Fruit fly (Drosophila melanogaster): Measurements from ENCODE around the gene CHKov2.
A peak's percentile ranks its signal among the peaks of the same experiment; 100 is the strongest.

Gene CHKov2

dm6 chr3R:25292864-25293284 is 38.1 kb downstream of the CHKov2 start, which contains the start of gene CG31098 (continued):
- TF ChIP-seq pb (GFP tag; optimal IDR thresholded peaks at IDR 0.05) (no peak), CG10274 (GFP tag; optimal IDR thresholded peaks at IDR 0.05) (no peak), CG13894 (tag; optimal IDR thresholded peaks at IDR 0.05) (peak; percentile 51), Antp (GFP tag; optimal IDR thresholded peaks at IDR 0.05) (no peak), CG13424 (tag; optimal IDR thresholded peaks at IDR 0.05) (peak; percentile 12), Dbx (GFP tag; IDR thresholded peaks at IDR 0.05) (no peak), danr (GFP tag; IDR thresholded peaks at IDR 0.05) (no peak), ato (GFP tag; IDR thresholded peaks at IDR 0.05; ENCODE audit: partially characterized antibody) (no peak), CG2875 (GFP tag; optimal IDR thresholded peaks at IDR 0.05) (no peak), MTF-1 (GFP tag; optimal IDR thresholded peaks at IDR 0.05; ENCODE audit: borderline replicate concordance) (peak; percentile 33), corto (GFP tag; optimal IDR thresholded peaks at IDR 0.05) (peak; percentile 61), CG12071 (GFP tag; optimal IDR thresholded peaks at IDR 0.05) (peak; percentile 52), wek (GFP tag; optimal IDR thresholded peaks at IDR 0.05) (peak; percentile 40), fru (optimal IDR thresholded peaks at IDR 0.05) (no peak), Nf-YB (GFP tag; optimal IDR thresholded peaks at IDR 0.05) (no peak), HmgZ (tag; optimal IDR thresholded peaks at IDR 0.05) (peak; percentile 20), dan (GFP tag; IDR thresholded peaks at IDR 0.05) (no peak), unpg (GFP tag; optimal IDR thresholded peaks at IDR 0.05) (peak; percentile 51), CoRest (tag; optimal IDR thresholded peaks at IDR 0.05) (no peak), Rfx (GFP tag; IDR thresholded peaks at IDR 0.05) (peak; percentile 7; the same call in 1 of the 2 replicates), CG12299 (tag; optimal IDR thresholded peaks at IDR 0.05) (peak; percentile 35), Xbp1 (GFP tag; optimal IDR thresholded peaks at IDR 0.05) (no peak), CG11247 (GFP tag; IDR thresholded peaks at IDR 0.05) (no peak), HLHmδ (GFP tag; optimal IDR thresholded peaks at IDR 0.05) (no peak), Meics (GFP tag; optimal IDR thresholded peaks at IDR 0.05) (peak; percentile 53), nau (GFP tag; optimal IDR thresholded peaks at IDR 0.05) (no peak), CG2678 (tag; optimal IDR thresholded peaks at IDR 0.05) (peak; percentile 54), CG12744 (GFP tag; optimal IDR thresholded peaks at IDR 0.05) (no peak), CG10431 (GFP tag; optimal IDR thresholded peaks at IDR 0.05) (peak; percentile 26), Hmr (GFP tag; optimal IDR thresholded peaks at IDR 0.05) (peak; percentile 35), stwl (tag; optimal IDR thresholded peaks at IDR 0.05) (no peak), CG14860 (GFP tag; IDR thresholded peaks at IDR 0.05; ENCODE audit: partially characterized antibody) (no peak), Optix (GFP tag; IDR thresholded peaks at IDR 0.05) (0 out of 3 replicates have a peak, but pooled peaks have one; percentile 18), crol (GFP tag; IDR thresholded peaks at IDR 0.05) (no peak), CG31365 (tag; optimal IDR thresholded peaks at IDR 0.05) (no peak), CG15514 (GFP tag; optimal IDR thresholded peaks at IDR 0.05) (peak; percentile 58), CG17568 (GFP tag; optimal IDR thresholded peaks at IDR 0.05) (peak; percentile 63), btn (GFP tag; optimal IDR thresholded peaks at IDR 0.05) (no peak), CG2116 (GFP tag; optimal IDR thresholded peaks at IDR 0.05) (no peak), grau (tag; optimal IDR thresholded peaks at IDR 0.05) (peak; percentile 84), CG32767 (GFP tag; IDR thresholded peaks at IDR 0.05) (peak; percentile 78), gem (tag; optimal IDR thresholded peaks at IDR 0.05) (peak; percentile 31), peb (GFP tag; IDR thresholded peaks at IDR 0.05) (no peak), mirr (GFP tag; optimal IDR thresholded peaks at IDR 0.05) (peak; percentile 76), schlank (tag; optimal IDR thresholded peaks at IDR 0.05) (no peak), D (optimal IDR thresholded peaks at IDR 0.05) (no peak), D (GFP tag; optimal IDR thresholded peaks at IDR 0.05) (no peak), Nf-YA (GFP tag; IDR thresholded peaks at IDR 0.05) (no peak), scrt (GFP tag; optimal IDR thresholded peaks at IDR 0.05) (peak; percentile 30), Elba2 (GFP tag; optimal IDR thresholded peaks at IDR 0.05) (no peak), bab2 (GFP tag; optimal IDR thresholded peaks at IDR 0.05) (no peak)

Measured in whole organism, embryonic.